Worm (Caenorhabditis elegans) whole organism, young adult: ENCODE measurements around the gene F11E6.11.

Experiments
- Y53F4B.3 ChIP-seq: fragments of 200-800 bp; sonication (Bioruptor generic); IDR thresholded peaks from 2 replicates; pipeline ENCODE4 v1.3.6; 2022; ENCODE audit warnings: missing genetic modification reagents, missing genetic modification characterization, missing compliant biosample characterization
- egrh-3 ChIP-seq: fragments of 200-800 bp; sonication (Bioruptor generic); IDR thresholded peaks from 2 replicates; pipeline ENCODE4 v1.3.6; 2022; ENCODE audit warnings: missing genetic modification reagents, missing genetic modification characterization, missing compliant biosample characterization

F11E6.11 gene

DNA sequence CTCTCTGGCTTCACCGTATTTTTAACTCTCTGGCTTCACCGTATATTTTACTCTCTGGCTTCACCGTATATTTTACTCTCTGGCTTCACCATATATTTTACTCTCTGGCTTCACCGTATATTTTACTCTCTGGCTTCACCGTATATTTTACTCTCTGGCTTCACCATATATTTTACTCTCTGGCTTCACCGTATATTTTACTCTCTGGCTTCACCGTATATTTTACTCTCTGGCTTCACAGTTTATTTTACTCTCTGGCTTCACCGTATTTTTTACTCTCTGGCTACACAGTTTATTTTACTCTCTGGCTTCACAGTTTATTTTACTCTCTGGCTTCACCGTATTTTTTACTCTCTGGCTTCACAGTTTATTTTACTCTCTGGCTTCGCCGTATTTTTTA, 50.1 kb downstream of the F11E6.11 start:
- TF ChIP-seq Y53F4B.3 (GFP tag; lab: Robert Waterston, UW) = peak; percentile 69; the same call in 1 of the 2 replicates
- TF ChIP-seq egrh-3 = peak; percentile 92
